Worm (Caenorhabditis elegans) whole organism, L2 larva: Measurements from ENCODE around the gene VW02B12L.2.

Source experiments
- ZK546.5 ChIP-seq: sonication (generic microtip); optimal IDR thresholded peaks from 2 replicates; lab custom pipeline; 2017; ENCODE audit warnings: missing biosample characterization, missing genetic modification characterization
- nhr-25 ChIP-seq: fragments of 150-350 bp; sonication (generic microtip); optimal IDR thresholded peaks from 3 replicates; lab custom pipeline; 2014; ENCODE audit warnings: missing biosample characterization, missing genetic modification characterization
- snpc-4 ChIP-seq: fragments of 150-350 bp; optimal IDR thresholded peaks from 2 replicates; lab custom pipeline; 2014; ENCODE audit warnings: missing biosample characterization, missing genetic modification characterization

DNA sequence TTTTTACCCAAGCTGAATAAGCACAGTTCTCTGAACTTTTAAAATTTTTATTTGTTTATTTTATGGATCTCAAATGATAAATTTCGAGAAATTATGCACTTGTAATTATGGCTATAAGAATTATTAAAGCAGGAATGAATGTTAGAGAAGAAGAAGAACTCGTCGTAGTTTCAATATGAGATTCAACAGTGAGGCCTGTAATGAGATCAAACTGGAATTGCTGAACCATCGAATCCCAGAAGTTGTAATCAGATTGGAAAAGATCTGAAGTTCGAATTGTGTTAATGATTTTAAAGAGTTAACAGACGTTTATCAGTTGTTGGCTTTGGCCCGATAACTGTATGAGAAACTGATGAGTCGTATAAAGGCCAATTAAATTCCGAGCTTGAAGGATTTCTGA is 15.6 kb upstream of the VW02B12L.2 start:
- TF ChIP-seq nhr-25 (tag; lab: Kevin White, UChicago) (no peak), snpc-4 (tag; lab: Kevin White, UChicago) (no peak), ZK546.5 (no peak)
